Fruit fly (Drosophila melanogaster) whole organism, wandering third instar larva: ENCODE measurements around the gene CG42759.

Source experiments
- Vsx2 ChIP-seq: fragments of 200-300, 225-300 bp; sonication (Bioruptor generic); optimal IDR thresholded peaks from 2 replicates; lab custom pipeline; 2018; ENCODE audit warnings: missing biosample characterization, missing genetic modification characterization; ENCODE audit not compliant: partially characterized antibody
- pan ChIP-seq: fragments of >200 bp; optimal IDR thresholded peaks from 2 replicates; lab custom pipeline; 2017

dm6 chr3R:10106796-10107195 is 36.1 kb upstream of the CG42759 start:
- TF ChIP-seq Vsx2 (GFP tag; lab: Kevin White, UChicago) (no peak), pan (lab: Kevin White, UChicago) (no peak)
